Worm (Caenorhabditis elegans): ENCODE results near the gene scl-8.

DNA sequence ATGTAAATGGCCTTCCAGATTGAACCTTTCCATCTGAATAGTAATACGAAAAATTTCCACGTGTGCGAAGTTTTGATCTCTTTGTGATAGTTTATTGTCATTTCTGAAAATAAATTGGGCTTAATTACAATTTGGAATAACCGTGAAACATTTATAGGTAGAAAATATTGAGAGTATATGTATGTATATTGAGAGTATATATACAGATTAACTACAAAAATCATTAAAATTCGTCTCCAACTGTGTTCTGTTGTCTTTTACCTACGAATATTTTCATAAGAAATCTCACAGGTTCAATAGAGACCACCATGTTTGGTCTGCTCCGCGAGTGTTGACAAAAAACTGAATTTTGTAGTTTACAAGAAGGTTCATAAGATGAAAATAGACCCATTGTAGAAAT lies 41.4 kb downstream of the scl-8 start, which contains the start of gene best-2:
- TF ChIP-seq dao-5 (tag; optimal IDR thresholded peaks at IDR 0.05) (no peak), W03F9.2 (tag; optimal IDR thresholded peaks at IDR 0.05) (no peak)
